Worm (Caenorhabditis elegans): ENCODE results near the gene rgs-6.
A peak's percentile ranks its signal among the peaks of the same experiment; 100 is the strongest.

rgs-6 gene

DNA sequence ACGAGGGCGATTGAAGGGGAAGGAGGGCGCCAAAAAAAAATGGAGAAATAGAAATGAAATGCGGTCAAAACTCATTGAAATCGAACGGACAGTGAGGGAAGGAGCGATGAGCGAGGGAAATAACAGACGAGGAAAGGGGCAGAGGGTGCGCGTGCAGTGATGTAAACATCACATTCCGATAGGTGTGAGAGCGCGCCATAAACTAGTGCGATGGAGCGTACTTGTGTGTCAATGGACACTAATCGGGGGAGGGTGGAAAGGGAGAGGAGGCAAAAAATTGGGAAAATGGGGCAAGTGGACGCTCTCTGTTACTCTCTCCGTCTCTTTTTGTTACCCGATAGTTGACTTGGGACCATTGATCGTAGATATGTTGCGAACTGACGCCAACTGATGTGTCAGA lies 30.3 kb upstream of the rgs-6 start (continued):
- TF ChIP-seq F37D6.2 (tag; optimal IDR thresholded peaks at IDR 0.05) (peak; percentile 5), T26A8.4 (GFP tag; IDR thresholded peaks at IDR 0.05) (0 out of 2 replicates have a peak, but pooled peaks have one; percentile 36), daf-16 (GFP tag; optimal IDR thresholded peaks at IDR 0.05) (peak in 1 of 2 experiments; percentile 56), daf-16 (tag; optimal IDR thresholded peaks at IDR 0.05) (peak; percentile 86), nhr-76 (tag; optimal IDR thresholded peaks at IDR 0.05) (no peak), mdl-1 (tag; optimal IDR thresholded peaks at IDR 0.05) (peak in 1 of 2 experiments; percentile 76), sdz-12 (GFP tag; optimal IDR thresholded peaks at IDR 0.05) (no peak), hif-1 (tag; optimal IDR thresholded peaks at IDR 0.05) (peak in 1 of 2 experiments; percentile 53), saeg-2 (GFP tag; IDR thresholded peaks at IDR 0.05) (no peak), mes-2 (tag; optimal IDR thresholded peaks at IDR 0.05; ENCODE audit: poor library complexity, severe bottlenecking) (peak; percentile 67), dmd-6 (GFP tag; IDR thresholded peaks at IDR 0.05) (peak; percentile 25; the same call in 1 of the 2 replicates), set-16 (GFP tag; IDR thresholded peaks at IDR 0.05) (peak; percentile 3; the same call in 1 of the 2 replicates), php-3 (GFP tag; IDR thresholded peaks at IDR 0.05) (0 out of 2 replicates have a peak, but pooled peaks have one; percentile 49), zag-1 (tag; optimal IDR thresholded peaks at IDR 0.05) (no peak), lin-39 (tag; optimal IDR thresholded peaks at IDR 0.05) (no peak), nhr-77 (tag; optimal IDR thresholded peaks at IDR 0.05) (peak; percentile 9)

DNA sequence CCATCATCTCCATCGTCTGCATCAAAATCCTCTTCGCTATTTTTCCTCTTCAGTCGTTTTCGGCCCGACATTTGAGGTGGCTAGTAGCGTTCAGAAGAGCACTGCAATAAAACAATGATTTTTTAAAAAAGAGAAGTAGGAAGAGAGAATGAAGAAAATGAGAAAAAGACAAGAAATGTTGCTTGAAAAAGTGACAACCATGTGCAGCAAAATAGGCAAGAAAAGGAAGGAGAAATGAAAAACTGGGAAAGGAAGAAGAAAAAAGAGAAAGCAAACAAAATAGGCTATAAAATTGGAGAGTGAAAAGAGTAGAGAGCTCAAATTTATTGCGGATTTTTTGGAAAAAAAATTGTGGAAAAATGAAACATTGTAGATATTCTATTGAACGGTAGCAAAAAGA lies 29.7 kb upstream of the rgs-6 start, which contains the start of gene tag-294:
Gene tag-294 (minus strand): TSS at position 101 of the 400 bp plus-strand sequence.
- TF ChIP-seq fos-1 (tag; optimal IDR thresholded peaks at IDR 0.05) (no peak), daf-19 (GFP tag; conservative IDR thresholded peaks at IDR 0.05) (no peak), zfp-2 (tag; optimal IDR thresholded peaks at IDR 0.05) (no peak), D1046.2 (GFP tag; IDR thresholded peaks at IDR 0.05) (no peak), nhr-48 (tag; optimal IDR thresholded peaks at IDR 0.05) (no peak), cey-2 (tag; optimal IDR thresholded peaks at IDR 0.05; ENCODE audit: borderline replicate concordance, insufficient read depth) (no peak), nhr-6 (tag; optimal IDR thresholded peaks at IDR 0.05) (no peak), madf-9 (GFP tag; conservative IDR thresholded peaks at IDR 0.05) (no peak), ZK337.2 (GFP tag; IDR thresholded peaks at IDR 0.05) (no peak), zag-1 (tag; optimal IDR thresholded peaks at IDR 0.05) (no peak), php-3 (GFP tag; IDR thresholded peaks at IDR 0.05) (no peak), hlh-30 (tag; optimal IDR thresholded peaks at IDR 0.05; ENCODE audit: insufficient read depth) (no peak), F37D6.2 (tag; optimal IDR thresholded peaks at IDR 0.05) (no peak), F26F4.8 (GFP tag; conservative IDR thresholded peaks at IDR 0.05) (no peak), unc-39 (tag; optimal IDR thresholded peaks at IDR 0.05) (no peak)

DNA sequence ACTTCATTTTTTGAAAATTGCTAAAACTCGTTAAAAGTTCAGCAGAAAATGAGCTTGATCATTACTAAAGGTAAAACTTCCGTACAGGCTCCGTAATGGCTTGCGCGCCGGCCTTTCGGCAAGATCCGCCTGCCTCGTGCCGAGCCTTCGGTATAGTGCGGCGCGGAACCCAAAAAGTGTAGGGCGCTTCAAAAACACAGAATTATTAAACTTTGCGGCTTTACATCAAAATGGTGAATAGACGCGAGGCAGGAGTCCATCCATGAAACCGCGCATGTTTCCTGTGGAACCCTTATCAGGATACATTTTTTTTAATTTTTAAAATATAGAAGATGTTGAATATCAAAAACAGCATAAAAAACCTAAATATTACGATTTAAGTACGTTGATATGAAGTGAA lies 19.6 kb upstream of the rgs-6 start:
- TF ChIP-seq zip-2 (tag; optimal IDR thresholded peaks at IDR 0.05) (no peak), unc-130 (GFP tag; optimal IDR thresholded peaks at IDR 0.05) (no peak), ztf-7 (tag; optimal IDR thresholded peaks at IDR 0.05) (no peak), lir-3 (tag; optimal IDR thresholded peaks at IDR 0.05) (no peak), php-3 (GFP tag; IDR thresholded peaks at IDR 0.05) (no peak), aha-1 (tag) (peak; percentile 85), mxl-3 (GFP tag; optimal IDR thresholded peaks at IDR 0.05) (no peak), snpc-4 (tag; optimal IDR thresholded peaks at IDR 0.05) (peak; percentile 57), set-16 (GFP tag; IDR thresholded peaks at IDR 0.05) (no peak), saeg-2 (GFP tag; IDR thresholded peaks at IDR 0.05) (no peak), pqm-1 (tag; optimal IDR thresholded peaks at IDR 0.05) (no peak), ztf-11 (tag; optimal IDR thresholded peaks at IDR 0.05) (no peak), daf-16 (GFP tag; optimal IDR thresholded peaks at IDR 0.05) (no peak), daf-16 (tag; optimal IDR thresholded peaks at IDR 0.05) (no peak), nhr-76 (tag; optimal IDR thresholded peaks at IDR 0.05) (no peak), T26A8.4 (GFP tag; IDR thresholded peaks at IDR 0.05) (no peak)

DNA sequence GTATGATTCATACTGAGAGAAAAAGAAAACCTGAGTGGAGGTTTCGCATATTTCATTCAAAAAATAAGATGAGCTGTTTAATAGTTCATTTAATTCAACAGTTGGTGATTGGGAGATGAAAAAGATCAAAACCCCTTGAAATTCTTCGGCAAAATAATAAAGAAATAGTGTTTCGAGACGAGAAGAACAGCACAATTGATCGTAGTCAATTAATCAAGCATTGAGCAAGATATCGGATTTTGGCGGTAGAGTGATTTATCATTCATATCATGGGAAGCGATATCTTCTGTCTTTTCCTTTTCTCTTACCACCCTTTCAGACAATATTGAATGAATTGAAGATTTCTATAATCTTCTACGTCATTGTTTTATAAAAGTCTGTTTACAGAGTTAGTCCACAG lies 13.1 kb upstream of the rgs-6 start:
- TF ChIP-seq dmd-6 (GFP tag; IDR thresholded peaks at IDR 0.05) (no peak), unc-130 (GFP tag; optimal IDR thresholded peaks at IDR 0.05) (no peak), ZK546.5 (tag; optimal IDR thresholded peaks at IDR 0.05) (no peak), ceh-20 (GFP tag; IDR thresholded peaks at IDR 0.05) (no peak), D1046.2 (GFP tag; IDR thresholded peaks at IDR 0.05) (no peak), zfp-2 (tag; optimal IDR thresholded peaks at IDR 0.05) (no peak)

Data from whole organism, L4 larva.